Worm (Caenorhabditis elegans): ENCODE measurements around the gene F41C3.1.

F41C3.1 gene

ce11 chrII:4793320-4793719 lies 41.2 kb downstream of the F41C3.1 start:
- TF ChIP-seq ZK546.5 (tag; optimal IDR thresholded peaks at IDR 0.05): no peak
- TF ChIP-seq mbf-1 (tag; optimal IDR thresholded peaks at IDR 0.05): no peak
- no peak for TF ChIP-seq R02D3.7 (tag; optimal IDR thresholded peaks at IDR 0.05)
- no peak for TF ChIP-seq C34F6.9 (tag; optimal IDR thresholded peaks at IDR 0.05)
- no peak for TF ChIP-seq nhr-23 (tag; optimal IDR thresholded peaks at IDR 0.05)
- TF ChIP-seq egl-27 (tag; optimal IDR thresholded peaks at IDR 0.05): no peak
- no peak for TF ChIP-seq elt-3 (tag; optimal IDR thresholded peaks at IDR 0.05)
- TF ChIP-seq ztf-11 (tag; optimal IDR thresholded peaks at IDR 0.05): no peak
- TF ChIP-seq ceh-82 (tag; optimal IDR thresholded peaks at IDR 0.05): no peak
- TF ChIP-seq alr-1 (tag; optimal IDR thresholded peaks at IDR 0.05): no peak
- no peak for TF ChIP-seq lin-13 (GFP tag; optimal IDR thresholded peaks at IDR 0.05)
- TF ChIP-seq blmp-1 (tag; optimal IDR thresholded peaks at IDR 0.05; ENCODE audit: insufficient read depth): no peak

- TF ChIP-seq Y55F3AM.14 (GFP tag; optimal IDR thresholded peaks at IDR 0.05) (no peak), C34F6.9 (tag; optimal IDR thresholded peaks at IDR 0.05) (no peak), nhr-6 (tag; optimal IDR thresholded peaks at IDR 0.05) (no peak), nhr-10 (tag; optimal IDR thresholded peaks at IDR 0.05) (no peak), zag-1 (tag; optimal IDR thresholded peaks at IDR 0.05) (no peak), ceh-82 (tag; optimal IDR thresholded peaks at IDR 0.05) (no peak), sma-3 (GFP tag; optimal IDR thresholded peaks at IDR 0.05) (no peak), nhr-129 (tag; optimal IDR thresholded peaks at IDR 0.05) (no peak), sem-4 (tag; optimal IDR thresholded peaks at IDR 0.05) (no peak), gmeb-1 (tag; optimal IDR thresholded peaks at IDR 0.05) (no peak), elt-1 (tag; optimal IDR thresholded peaks at IDR 0.05) (no peak), nhr-21 (tag; optimal IDR thresholded peaks at IDR 0.05) (no peak)
Measured at ce11 chrII:4795461-4795860, 43.4 kb downstream of the F41C3.1 start, which contains the start of gene C33F10.4. Gene C33F10.4, plus strand, starts transcription at chrII:4795761.

- no peak for TF ChIP-seq snpc-4 (tag; optimal IDR thresholded peaks at IDR 0.05)
- no peak for TF ChIP-seq unc-55 (GFP tag; optimal IDR thresholded peaks at IDR 0.05)
- no peak for TF ChIP-seq skn-1 (tag; optimal IDR thresholded peaks at IDR 0.05)
- no peak for TF ChIP-seq nhr-23 (tag; optimal IDR thresholded peaks at IDR 0.05)
- TF ChIP-seq C34F6.9 (tag; optimal IDR thresholded peaks at IDR 0.05): no peak
- TF ChIP-seq ceh-16 (tag; optimal IDR thresholded peaks at IDR 0.05): no peak
Measured at ce11 chrII:4797071-4797470, 45.0 kb downstream of the F41C3.1 start, which contains the start of gene C33F10.14. Gene C33F10.14, plus strand, starts transcription at chrII:4797371.

- TF ChIP-seq gmeb-1 (tag; optimal IDR thresholded peaks at IDR 0.05): no peak
- TF ChIP-seq lin-11 (tag; optimal IDR thresholded peaks at IDR 0.05): no peak
- no peak for TF ChIP-seq unc-62 (GFP tag; optimal IDR thresholded peaks at IDR 0.05)
- no peak for TF ChIP-seq Y55F3AM.14 (GFP tag; optimal IDR thresholded peaks at IDR 0.05)
- no peak for TF ChIP-seq nhr-77 (tag; optimal IDR thresholded peaks at IDR 0.05)
- TF ChIP-seq ztf-4 (tag; optimal IDR thresholded peaks at IDR 0.05): no peak
- TF ChIP-seq skn-1 (tag; optimal IDR thresholded peaks at IDR 0.05): no peak
- TF ChIP-seq nhr-11 (tag; optimal IDR thresholded peaks at IDR 0.05): no peak
Measured at ce11 chrII:4800524-4800923, 48.4 kb downstream of the F41C3.1 start.
